Worm (Caenorhabditis elegans): ENCODE measurements around the gene W05H9.4.

- peak; percentile 17 for TF ChIP-seq cnd-1 (tag; optimal IDR thresholded peaks at IDR 0.05)
- no peak for TF ChIP-seq nhr-237 (tag; optimal IDR thresholded peaks at IDR 0.05)
- no peak for TF ChIP-seq lsy-2 (tag; optimal IDR thresholded peaks at IDR 0.05)
- no peak for TF ChIP-seq elt-1 (tag; optimal IDR thresholded peaks at IDR 0.05; ENCODE audit: borderline replicate concordance, insufficient read depth)
- TF ChIP-seq pha-4 (tag; optimal IDR thresholded peaks at IDR 0.05), result no peak
Measured at ce11 chrX:6251947-6252617, 11.4 kb upstream of the W05H9.4 start.

Measured in whole organism, mixed stage, embryonic.